Worm (Caenorhabditis elegans): ENCODE measurements around the gene B0393.5.

B0393.5 gene

DNA sequence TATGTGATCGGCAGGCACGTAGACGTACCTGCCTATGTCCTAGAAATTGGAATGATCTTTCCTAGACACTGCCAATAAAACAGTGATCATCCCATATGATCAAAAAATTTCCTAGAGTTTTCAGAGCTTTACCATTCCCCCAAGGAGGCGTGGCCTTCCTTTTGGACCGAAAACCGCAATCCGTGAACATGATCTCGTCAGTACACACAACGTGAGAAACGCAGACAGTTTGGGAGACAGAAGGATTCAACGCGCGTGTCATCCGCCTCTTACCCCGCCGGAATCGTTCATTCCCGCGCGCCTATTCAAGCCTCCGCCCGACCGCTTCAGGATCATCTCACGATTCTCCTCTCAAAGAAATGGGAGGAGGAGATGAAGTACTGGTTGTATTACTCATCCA is at the start of gene B0393.5:
Gene B0393.5 (plus strand): TSS at position 301 of the 400 bp plus-strand sequence.
- TF ChIP-seq flt-1 (GFP tag; IDR thresholded peaks at IDR 0.05) (no peak), tab-1 (GFP tag; IDR thresholded peaks at IDR 0.05) (no peak), klf-2 (GFP tag; conservative IDR thresholded peaks at IDR 0.05) (no peak), ref-1 (GFP tag; conservative IDR thresholded peaks at IDR 0.05) (no peak), ztf-29 (GFP tag; IDR thresholded peaks at IDR 0.05) (no peak), T22C8.4 (GFP tag; IDR thresholded peaks at IDR 0.05) (no peak), med-1 (GFP tag; optimal IDR thresholded peaks at IDR 0.05; ENCODE audit: insufficient read depth) (no peak), cog-1 (tag; optimal IDR thresholded peaks at IDR 0.05) (no peak), ztf-23 (GFP tag; IDR thresholded peaks at IDR 0.05) (no peak)

DNA sequence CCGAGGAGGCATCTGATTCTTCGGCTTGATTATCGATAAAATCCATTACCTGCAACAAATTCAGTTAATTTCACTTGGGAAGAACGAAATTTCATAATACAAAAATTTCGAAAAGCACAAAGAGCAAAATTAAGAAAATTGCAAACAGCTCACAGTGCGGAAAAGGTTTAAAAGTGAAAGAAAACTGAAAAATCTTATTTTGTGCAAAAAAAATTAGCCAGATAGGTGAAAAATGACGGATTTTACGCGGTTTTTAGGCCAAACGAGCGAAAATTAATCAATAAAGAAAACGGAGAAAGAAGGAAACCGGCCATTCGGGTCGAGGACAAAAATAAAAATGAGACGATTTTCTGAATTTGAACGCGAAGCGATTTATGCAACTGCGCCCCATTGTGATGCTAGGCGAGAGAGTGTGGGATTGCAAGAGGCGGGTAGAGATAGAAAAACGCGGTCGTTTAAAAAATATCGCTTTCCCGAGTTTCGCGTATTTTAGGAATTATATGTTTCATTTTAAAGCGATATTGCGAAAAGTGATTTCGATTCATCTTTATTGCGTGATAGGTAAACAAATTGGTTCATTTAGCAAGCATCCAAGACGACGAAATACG is 44.9 kb upstream of the B0393.5 start, which contains the start of gene emb-5:
Gene emb-5 (minus strand): TSS at position 51 of the 608 bp plus-strand sequence.
- no peak for TF ChIP-seq ztf-29 (GFP tag; IDR thresholded peaks at IDR 0.05)
- TF ChIP-seq klf-2 (GFP tag; conservative IDR thresholded peaks at IDR 0.05): no peak
- TF ChIP-seq med-1 (GFP tag; optimal IDR thresholded peaks at IDR 0.05; ENCODE audit: insufficient read depth): no peak
- TF ChIP-seq ztf-23 (GFP tag; IDR thresholded peaks at IDR 0.05): no peak
- TF ChIP-seq flt-1 (GFP tag; IDR thresholded peaks at IDR 0.05): 0 out of 2 replicates have a peak, but pooled peaks have one; percentile 45

DNA sequence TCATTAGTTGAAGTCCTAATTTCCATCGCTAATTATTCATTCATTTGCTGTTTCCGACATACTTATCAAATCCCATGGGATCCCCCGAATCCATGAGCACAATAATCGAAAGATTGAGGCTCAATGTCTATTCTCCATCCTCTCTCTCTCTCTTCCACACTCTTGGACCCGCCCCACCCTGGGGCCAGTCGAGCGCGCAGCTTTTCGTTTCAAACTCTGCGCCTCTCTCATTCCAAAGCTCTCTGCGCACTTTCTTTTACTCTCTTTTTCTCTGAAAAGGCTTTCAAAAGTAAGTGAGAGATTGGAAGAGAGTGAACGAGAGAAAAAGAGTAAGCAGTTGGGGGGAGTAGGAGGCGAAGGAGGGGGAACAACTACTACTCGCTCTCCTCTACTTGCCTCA is 43.8 kb upstream of the B0393.5 start, which contains the start of gene acy-1:
Gene acy-1 (plus strand): TSS at position 346 of the 400 bp plus-strand sequence.
- TF ChIP-seq cog-1 (tag; optimal IDR thresholded peaks at IDR 0.05) (peak; percentile 25), med-1 (GFP tag; optimal IDR thresholded peaks at IDR 0.05; ENCODE audit: insufficient read depth) (no peak)

ce11 chrIII:4723922-4724321 is 41.7 kb upstream of the B0393.5 start:
- no peak for TF ChIP-seq tab-1 (GFP tag; IDR thresholded peaks at IDR 0.05)
- TF ChIP-seq flt-1 (GFP tag; IDR thresholded peaks at IDR 0.05): 0 out of 2 replicates have a peak, but pooled peaks have one; percentile 44

ce11 chrIII:4731295-4731988 is 34.1 kb upstream of the B0393.5 start, which contains the start of gene F17C8.3:
Gene F17C8.3 (plus strand): TSS chrIII:4731938.
- TF ChIP-seq ref-1 (GFP tag; conservative IDR thresholded peaks at IDR 0.05): no peak
- TF ChIP-seq klf-2 (GFP tag; conservative IDR thresholded peaks at IDR 0.05): no peak
- no peak for TF ChIP-seq cog-1 (tag; optimal IDR thresholded peaks at IDR 0.05)
- TF ChIP-seq T22C8.4 (GFP tag; IDR thresholded peaks at IDR 0.05): no peak
- no peak for TF ChIP-seq med-1 (GFP tag; optimal IDR thresholded peaks at IDR 0.05; ENCODE audit: insufficient read depth)
- TF ChIP-seq flt-1 (GFP tag; IDR thresholded peaks at IDR 0.05): no peak
- TF ChIP-seq tab-1 (GFP tag; IDR thresholded peaks at IDR 0.05): no peak
- no peak for TF ChIP-seq ztf-29 (GFP tag; IDR thresholded peaks at IDR 0.05)
- TF ChIP-seq ztf-23 (GFP tag; IDR thresholded peaks at IDR 0.05): no peak

- no peak for TF ChIP-seq flt-1 (GFP tag; IDR thresholded peaks at IDR 0.05)
- no peak for TF ChIP-seq ztf-29 (GFP tag; IDR thresholded peaks at IDR 0.05)
- no peak for TF ChIP-seq ztf-23 (GFP tag; IDR thresholded peaks at IDR 0.05)
- TF ChIP-seq tab-1 (GFP tag; IDR thresholded peaks at IDR 0.05): no peak
- TF ChIP-seq med-1 (GFP tag; optimal IDR thresholded peaks at IDR 0.05; ENCODE audit: insufficient read depth): no peak
- no peak for TF ChIP-seq T22C8.4 (GFP tag; IDR thresholded peaks at IDR 0.05)
- no peak for TF ChIP-seq cog-1 (tag; optimal IDR thresholded peaks at IDR 0.05)
- TF ChIP-seq klf-2 (GFP tag; conservative IDR thresholded peaks at IDR 0.05): no peak
- TF ChIP-seq ref-1 (GFP tag; conservative IDR thresholded peaks at IDR 0.05): no peak
Measured at ce11 chrIII:4734056-4734455, 31.5 kb upstream of the B0393.5 start, which contains the start of gene F17C8.9. Gene F17C8.9 (plus strand): TSS chrIII:4734356.

DNA sequence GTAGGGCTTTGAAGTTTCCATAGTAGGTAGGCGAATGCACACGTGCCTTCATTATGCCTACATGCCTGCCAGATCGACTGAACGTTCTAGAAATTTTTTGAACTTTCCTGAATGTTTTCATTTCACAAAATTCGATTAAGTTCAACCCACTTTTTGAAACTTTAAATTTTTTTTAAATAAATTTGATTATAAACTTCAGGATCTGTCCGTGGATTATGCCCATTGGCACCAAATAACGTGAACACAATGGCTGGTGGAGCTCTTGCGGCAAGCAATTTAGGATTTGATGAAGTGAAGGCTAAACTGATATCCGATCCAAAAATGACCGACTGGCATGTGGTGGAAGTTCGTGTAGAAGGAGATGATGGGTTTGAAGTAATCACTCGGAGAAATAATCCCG is 30.1 kb upstream of the B0393.5 start, which contains the start of gene F17C8.7:
Gene F17C8.7 (plus strand): TSS at position 301 of the 400 bp plus-strand sequence.
- TF ChIP-seq med-1 (GFP tag; optimal IDR thresholded peaks at IDR 0.05; ENCODE audit: insufficient read depth) (no peak), flt-1 (GFP tag; IDR thresholded peaks at IDR 0.05) (no peak), T22C8.4 (GFP tag; IDR thresholded peaks at IDR 0.05) (no peak), klf-2 (GFP tag; conservative IDR thresholded peaks at IDR 0.05) (no peak), cog-1 (tag; optimal IDR thresholded peaks at IDR 0.05) (no peak), ztf-29 (GFP tag; IDR thresholded peaks at IDR 0.05) (no peak), tab-1 (GFP tag; IDR thresholded peaks at IDR 0.05) (no peak), ztf-23 (GFP tag; IDR thresholded peaks at IDR 0.05) (no peak), ref-1 (GFP tag; conservative IDR thresholded peaks at IDR 0.05) (no peak)

DNA sequence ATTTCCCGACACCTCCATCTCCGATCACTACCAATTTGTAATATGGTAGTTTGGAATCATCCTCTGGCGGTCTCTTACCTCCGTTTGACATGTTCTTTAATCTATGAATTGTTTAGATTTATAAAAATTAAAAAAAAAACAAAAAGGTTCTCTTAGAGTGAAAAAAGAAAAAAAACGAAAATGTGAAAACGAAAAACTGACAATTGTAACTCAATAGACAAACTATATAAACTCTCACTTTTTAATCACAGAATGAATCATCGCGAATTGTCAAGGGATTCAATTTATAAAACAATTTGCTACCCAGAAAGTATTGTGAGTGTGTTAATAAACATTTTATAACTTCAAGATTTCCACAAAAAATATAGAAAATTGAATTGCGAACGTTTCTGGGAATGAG is 25.6 kb upstream of the B0393.5 start, which contains the start of gene ras-2:
Gene ras-2 (minus strand): TSS at position 101 of the 400 bp plus-strand sequence.
- TF ChIP-seq med-1 (GFP tag; optimal IDR thresholded peaks at IDR 0.05; ENCODE audit: insufficient read depth) (no peak), T22C8.4 (GFP tag; IDR thresholded peaks at IDR 0.05) (no peak), cog-1 (tag; optimal IDR thresholded peaks at IDR 0.05) (no peak), ztf-29 (GFP tag; IDR thresholded peaks at IDR 0.05) (no peak), klf-2 (GFP tag; conservative IDR thresholded peaks at IDR 0.05) (no peak), ref-1 (GFP tag; conservative IDR thresholded peaks at IDR 0.05) (no peak), ztf-23 (GFP tag; IDR thresholded peaks at IDR 0.05) (no peak), tab-1 (GFP tag; IDR thresholded peaks at IDR 0.05) (no peak), flt-1 (GFP tag; IDR thresholded peaks at IDR 0.05) (no peak)

DNA sequence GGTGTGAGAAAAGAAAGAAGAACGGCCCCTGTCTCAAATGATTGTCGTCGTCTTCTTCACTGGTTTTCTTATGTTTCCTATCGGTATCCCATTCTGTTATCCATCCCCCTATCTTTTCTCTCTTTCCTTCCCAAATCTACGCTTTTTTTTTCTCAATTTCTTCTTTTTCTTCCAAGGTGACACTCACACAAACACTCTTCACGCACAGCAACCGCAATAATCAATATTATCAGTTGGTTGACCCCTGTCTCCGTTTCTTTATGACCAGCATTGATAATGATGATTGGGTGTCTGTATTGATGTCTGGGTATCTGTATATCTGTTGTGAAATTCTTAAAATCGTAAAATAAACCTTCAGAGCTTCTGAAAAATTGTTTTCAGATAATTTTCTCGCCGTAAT is 24.8 kb upstream of the B0393.5 start:
- TF ChIP-seq ztf-29 (GFP tag; IDR thresholded peaks at IDR 0.05): no peak
- TF ChIP-seq med-1 (GFP tag; optimal IDR thresholded peaks at IDR 0.05; ENCODE audit: insufficient read depth): no peak
- no peak for TF ChIP-seq klf-2 (GFP tag; conservative IDR thresholded peaks at IDR 0.05)
- TF ChIP-seq tab-1 (GFP tag; IDR thresholded peaks at IDR 0.05): no peak
- no peak for TF ChIP-seq T22C8.4 (GFP tag; IDR thresholded peaks at IDR 0.05)
- no peak for TF ChIP-seq cog-1 (tag; optimal IDR thresholded peaks at IDR 0.05)
- TF ChIP-seq flt-1 (GFP tag; IDR thresholded peaks at IDR 0.05): no peak
- TF ChIP-seq ztf-23 (GFP tag; IDR thresholded peaks at IDR 0.05): no peak
- TF ChIP-seq ref-1 (GFP tag; conservative IDR thresholded peaks at IDR 0.05): no peak
